Fruit fly (Drosophila melanogaster) whole organism, wandering third instar larva: ENCODE data around the gene CG11902.

ENCODE experiments used
- Myc ChIP-seq: fragments of >200 bp; optimal IDR thresholded peaks from 2 replicates; lab custom pipeline; 2017
- OdsH ChIP-seq: fragments of 200-800 bp; sonication (Bioruptor generic); optimal IDR thresholded peaks from 2 replicates; lab custom pipeline; 2016; ENCODE audit warnings: missing biosample characterization, mild to moderate bottlenecking, missing genetic modification characterization
- Rel ChIP-seq, 2 experiments: fragments of 200-800 bp; sonication (Bioruptor generic) in 1 of 2; optimal IDR thresholded peaks; 2 replicates in 1 of 2; 3 replicates in 1 of 2; lab custom pipeline; 2016 to 2019; ENCODE audit warnings: mild to moderate bottlenecking in 2 of 2, missing biosample characterization in 2 of 2, missing genetic modification characterization in 2 of 2, moderate library complexity in 1 of 2
- br ChIP-seq: fragments of 200-800 bp; sonication (Bioruptor generic); optimal IDR thresholded peaks from 2 replicates; lab custom pipeline; 2016; ENCODE audit warnings: missing biosample characterization, missing genetic modification characterization
- h ChIP-seq: fragments of 200-800 bp; sonication (Bioruptor generic); optimal IDR thresholded peaks from 3 replicates; lab custom pipeline; 2016; ENCODE audit warnings: missing biosample characterization, mild to moderate bottlenecking, missing genetic modification characterization
- pan ChIP-seq: fragments of >200 bp; optimal IDR thresholded peaks from 2 replicates; lab custom pipeline; 2017
- psq ChIP-seq: fragments of 200-800 bp; sonication (Bioruptor generic); optimal IDR thresholded peaks from 3 replicates; lab custom pipeline; 2017; ENCODE audit warnings: missing biosample characterization, mild to moderate bottlenecking, missing genetic modification characterization, moderate library complexity
- sv ChIP-seq: fragments of 200-800 bp; sonication (Bioruptor generic); optimal IDR thresholded peaks from 3 replicates; lab custom pipeline; 2016; ENCODE audit warnings: missing biosample characterization, missing genetic modification characterization
- tai ChIP-seq: sonication (Bioruptor generic); optimal IDR thresholded peaks from 2 replicates; lab custom pipeline; 2016; ENCODE audit warnings: missing biosample characterization, missing genetic modification characterization
- usp ChIP-seq: fragments of >200 bp; optimal IDR thresholded peaks from 2 replicates; lab custom pipeline; 2017; ENCODE audit warnings: missing biosample characterization, missing genetic modification characterization

DNA sequence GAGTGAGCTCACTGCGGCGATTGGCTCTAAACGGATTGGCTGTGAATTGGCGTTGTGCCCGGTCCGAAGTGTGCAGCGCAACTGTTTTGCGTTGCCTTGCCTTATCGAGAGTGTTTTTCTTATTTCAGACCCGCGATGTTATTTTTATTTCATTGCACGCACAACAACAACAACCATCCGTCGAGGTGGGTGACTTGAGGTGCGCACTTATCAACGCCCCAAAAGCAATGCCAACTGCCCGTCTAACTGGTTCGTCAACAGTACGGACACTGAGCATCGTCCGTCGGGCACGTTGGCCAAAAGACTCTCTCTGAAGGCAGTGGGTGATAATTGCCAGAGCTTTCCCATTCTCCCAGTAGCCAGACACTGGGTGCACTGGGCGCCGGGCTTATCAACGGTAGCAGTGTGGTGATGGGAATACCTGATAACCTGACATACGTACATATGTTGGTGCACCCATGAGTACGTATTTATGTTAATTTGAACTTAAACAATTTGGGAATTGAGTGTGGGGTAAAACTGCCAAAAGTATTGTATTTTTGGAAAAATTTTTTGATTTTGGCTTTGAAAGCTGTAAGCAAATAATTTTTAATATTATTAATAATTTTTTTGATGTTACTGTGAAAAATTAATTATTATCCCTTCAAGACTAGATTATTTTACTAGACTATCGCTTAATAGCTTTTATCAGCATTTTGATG is 39.6 kb upstream of the CG11902 start, which contains the start of gene CG31102:
- TF ChIP-seq OdsH: no peak
- peak; percentile 93 for TF ChIP-seq h (GFP tag; lab: Kevin White, UChicago)
- TF ChIP-seq Myc (lab: Kevin White, UChicago): no peak
- TF ChIP-seq psq (GFP tag; lab: Kevin White, UChicago): no peak
- TF ChIP-seq br (GFP tag; lab: Kevin White, UChicago): peak; percentile 14
- no peak for TF ChIP-seq tai (GFP tag; lab: Kevin White, UChicago)
- no peak for TF ChIP-seq usp (GFP tag; lab: Kevin White, UChicago)
- TF ChIP-seq pan (lab: Kevin White, UChicago): no peak
- no peak for TF ChIP-seq Rel (GFP tag; optimal IDR thresholded peaks at IDR 0.05; lab: Kevin White, UChicago)
- peak; percentile 84 for TF ChIP-seq Rel (tag; optimal IDR thresholded peaks at IDR 0.05; lab: Kevin White, UChicago)
- TF ChIP-seq sv (GFP tag; lab: Kevin White, UChicago): no peak
